Worm (Caenorhabditis elegans) whole organism, L4/young adult: ENCODE measurements around the gene srj-44.

Experiments used
- W03F9.2 ChIP-seq: fragments of 150-350 bp; optimal IDR thresholded peaks from 2 replicates; lab custom pipeline; 2014; ENCODE audit warnings: missing biosample characterization, missing genetic modification characterization
- dao-5 ChIP-seq: sonication (generic microtip); optimal IDR thresholded peaks from 2 replicates; lab custom pipeline; 2016; ENCODE audit warnings: missing genotype, missing genetic modification characterization, moderate library complexity, missing compliant biosample characterization
- him-1 ChIP-seq: sonication (generic microtip); optimal IDR thresholded peaks from 2 replicates; lab custom pipeline; 2016; ENCODE audit warnings: missing genotype, missing genetic modification reagents, missing genetic modification characterization, missing compliant biosample characterization

DNA sequence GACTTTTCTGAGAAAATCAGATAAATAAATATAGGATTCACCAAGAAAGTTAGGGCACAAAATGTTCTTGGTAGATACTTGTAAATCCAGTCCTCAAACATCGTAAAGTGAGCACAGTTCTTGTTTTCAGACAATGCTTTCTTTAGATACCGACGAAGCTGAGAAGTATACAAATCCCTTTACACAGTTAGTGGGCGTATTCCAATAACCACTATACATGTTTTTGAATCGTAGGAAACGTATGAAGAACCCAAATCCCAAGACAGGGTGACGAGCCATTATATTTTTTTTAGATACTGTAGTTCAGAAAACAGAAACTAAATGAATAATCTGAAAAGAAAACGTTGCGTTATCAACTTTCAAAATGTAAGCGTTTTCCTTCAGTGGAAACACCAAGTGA is at the start of gene srj-44:
- TF ChIP-seq dao-5 (tag; lab: Kevin White, UChicago) = no peak
- TF ChIP-seq him-1 (tag; lab: Kevin White, UChicago) = no peak
- no peak for TF ChIP-seq W03F9.2 (tag; lab: Kevin White, UChicago)
